Worm (Caenorhabditis elegans): Measurements from ENCODE around the gene srh-27.
"Not testable (repeated sequence)": the region's sequence is repeated elsewhere in the genome, so short reads cannot be mapped to it uniquely, and the experiment has no call there.

ce11 chrII:12441164-12441563, 7.2 kb upstream of the srh-27 start, which contains the start of gene Y57A10C.10:
- not testable (repeated sequence) for TF ChIP-seq hlh-30 (tag; optimal IDR thresholded peaks at IDR 0.05; ENCODE audit: insufficient read depth); nhr-11 (tag; optimal IDR thresholded peaks at IDR 0.05); ahr-1 (tag; optimal IDR thresholded peaks at IDR 0.05); ets-4 (tag; optimal IDR thresholded peaks at IDR 0.05); Y22D7AL.16 (tag; optimal IDR thresholded peaks at IDR 0.05); zip-5 (tag; optimal IDR thresholded peaks at IDR 0.05); dve-1 (tag; optimal IDR thresholded peaks at IDR 0.05); mec-3 (tag; optimal IDR thresholded peaks at IDR 0.05; ENCODE audit: borderline replicate concordance); T23F11.4 (GFP tag; optimal IDR thresholded peaks at IDR 0.05); pat-9 (tag; optimal IDR thresholded peaks at IDR 0.05); ama-1 (optimal IDR thresholded peaks at IDR 0.05)
